Worm (Caenorhabditis elegans) whole organism, L1 larva: ENCODE data around the gene srsx-14.

Experiments
- C16A3.4 ChIP-seq: fragments of 150-350 bp; optimal IDR thresholded peaks from 2 replicates; lab custom pipeline; 2014; ENCODE audit warnings: missing biosample characterization, missing genetic modification characterization
- F16B12.6 ChIP-seq: fragments of 150-350 bp; optimal IDR thresholded peaks from 2 replicates; lab custom pipeline; 2014; ENCODE audit warnings: missing biosample characterization, missing genetic modification characterization
- Y116A8C.19 ChIP-seq: sonication (generic microtip); optimal IDR thresholded peaks from 2 replicates; lab custom pipeline; 2016; ENCODE audit warnings: missing compliant biosample characterization, missing genetic modification characterization, borderline replicate concordance
- alr-1 ChIP-seq: fragments of 200-800 bp; sonication (Bioruptor generic); optimal IDR thresholded peaks from 2 replicates; lab custom pipeline; 2018; ENCODE audit warnings: borderline replicate concordance, mild to moderate bottlenecking, missing genetic modification characterization, missing compliant biosample characterization
- ama-1 ChIP-seq: fragments of 150-350 bp; optimal IDR thresholded peaks from 2 replicates; lab custom pipeline; 2014
- ceh-63 ChIP-seq: fragments of 200-800 bp; sonication (Bioruptor generic); optimal IDR thresholded peaks from 2 replicates; lab custom pipeline; 2018; ENCODE audit warnings: mild to moderate bottlenecking, missing genetic modification characterization, missing compliant biosample characterization
- ceh-88 ChIP-seq: fragments of 200-800 bp; sonication (Bioruptor generic); IDR thresholded peaks from 2 replicates; pipeline ENCODE4 v1.3.6; 2022; ENCODE audit warnings: missing genetic modification characterization, missing compliant biosample characterization
- ceh-90 ChIP-seq: sonication (generic microtip); optimal IDR thresholded peaks from 2 replicates; lab custom pipeline; 2016; ENCODE audit warnings: missing genetic modification characterization, missing compliant biosample characterization
- ces-1 ChIP-seq: fragments of 150-350 bp; optimal IDR thresholded peaks from 2 replicates; lab custom pipeline; 2014; ENCODE audit warnings: missing biosample characterization, missing genetic modification reagents, missing genetic modification characterization
- dpl-1 ChIP-seq, 3 experiments: fragments of 150-350 bp in 2 of 3; sonication (generic microtip) in 1 of 3; optimal IDR thresholded peaks; 2 replicates each; lab custom pipeline; 2014 to 2017; ENCODE audit warnings: missing biosample characterization in 3 of 3, missing genetic modification characterization in 3 of 3, missing genetic modification reagents in 3 of 3
- egl-13 ChIP-seq: sonication (generic microtip); optimal IDR thresholded peaks from 2 replicates; lab custom pipeline; 2016; ENCODE audit warnings: missing genotype, missing genetic modification reagents, missing genetic modification characterization, missing compliant biosample characterization
- elt-3 ChIP-seq, 6 experiments: fragments of 150-350 bp in 1 of 6; sonication (generic microtip); optimal IDR thresholded peaks; 2 replicates each; lab custom pipeline; 2017 to 2018; ENCODE audit warnings: missing biosample characterization in 6 of 6, missing genetic modification characterization in 6 of 6, inconsistent platforms in 1 of 6
- fkh-10 ChIP-seq: sonication (generic microtip); optimal IDR thresholded peaks from 2 replicates; lab custom pipeline; 2017; ENCODE audit warnings: missing biosample characterization, missing genetic modification reagents, missing genetic modification characterization
- hlh-17 ChIP-seq: fragments of 200-800 bp; sonication (Bioruptor generic); optimal IDR thresholded peaks from 2 replicates; lab custom pipeline; 2018; ENCODE audit warnings: missing genetic modification characterization, mild to moderate bottlenecking, missing compliant biosample characterization, moderate library complexity, borderline replicate concordance
- hpl-2 ChIP-seq: fragments of 150-350 bp; optimal IDR thresholded peaks from 2 replicates; lab custom pipeline; 2014; ENCODE audit warnings: missing biosample characterization, missing genetic modification reagents, missing genetic modification characterization
- irx-1 ChIP-seq: sonication (generic microtip); optimal IDR thresholded peaks from 2 replicates; lab custom pipeline; 2016; ENCODE audit warnings: missing genetic modification characterization, missing compliant biosample characterization
- isw-1 ChIP-seq: fragments of 200-800 bp; sonication (Bioruptor generic); IDR thresholded peaks from 2 replicates; pipeline ENCODE4 v1.3.6; 2022; ENCODE audit warnings: missing genetic modification characterization, missing compliant biosample characterization
- jun-1 ChIP-seq: fragments of 150-350 bp; optimal IDR thresholded peaks from 2 replicates; lab custom pipeline; 2014; ENCODE audit warnings: missing biosample characterization, missing genetic modification reagents, missing genetic modification characterization
- lin-13 ChIP-seq: fragments of 150-350 bp; optimal IDR thresholded peaks from 2 replicates; lab custom pipeline; 2014; ENCODE audit warnings: missing biosample characterization, missing genetic modification reagents, missing genetic modification characterization
- lin-14 ChIP-seq: fragments of 200-800 bp; sonication (Bioruptor generic); optimal IDR thresholded peaks from 2 replicates; lab custom pipeline; 2018; ENCODE audit warnings: mild to moderate bottlenecking, missing genetic modification characterization, moderate library complexity, missing compliant biosample characterization
- lsy-2 ChIP-seq, 2 experiments: fragments of 150-350 bp; optimal IDR thresholded peaks; 2 replicates each; lab custom pipeline; 2014; ENCODE audit warnings: missing biosample characterization in 2 of 2, missing genetic modification characterization in 2 of 2
- mab-9 ChIP-seq: fragments of 200-800 bp; sonication (Bioruptor generic); IDR thresholded peaks from 2 replicates; pipeline ENCODE4 v1.3.6; 2022; ENCODE audit warnings: missing genetic modification reagents, missing genetic modification characterization, missing compliant biosample characterization
- mef-2 ChIP-seq: fragments of 150-350 bp; optimal IDR thresholded peaks from 2 replicates; lab custom pipeline; 2014; ENCODE audit warnings: missing biosample characterization, missing genetic modification characterization
- mep-1 ChIP-seq: fragments of 150-350 bp; optimal IDR thresholded peaks from 2 replicates; lab custom pipeline; 2014; ENCODE audit warnings: missing biosample characterization, missing genetic modification characterization
- nhr-11 ChIP-seq: fragments of 150-350 bp; optimal IDR thresholded peaks from 2 replicates; lab custom pipeline; 2014; ENCODE audit warnings: missing biosample characterization, missing genetic modification characterization
- nhr-19 ChIP-seq: fragments of 200-800 bp; sonication (Bioruptor generic); conservative IDR thresholded peaks from 2 replicates; pipeline ENCODE4 v1.3.6; 2022; ENCODE audit warnings: missing genetic modification characterization, missing compliant biosample characterization
- nhr-20 ChIP-seq: sonication (generic microtip); optimal IDR thresholded peaks from 2 replicates; lab custom pipeline; 2016; ENCODE audit warnings: mild to moderate bottlenecking, missing genetic modification characterization, missing compliant biosample characterization
- nhr-237 ChIP-seq: fragments of 150-350 bp; optimal IDR thresholded peaks from 2 replicates; lab custom pipeline; 2014; ENCODE audit warnings: missing biosample characterization, missing genetic modification characterization
- nhr-71 ChIP-seq: sonication (generic microtip); optimal IDR thresholded peaks from 2 replicates; lab custom pipeline; 2016; ENCODE audit warnings: mild to moderate bottlenecking, missing genetic modification characterization, moderate library complexity, missing compliant biosample characterization
- nhr-76 ChIP-seq: sonication (generic microtip); optimal IDR thresholded peaks from 2 replicates; lab custom pipeline; 2017; ENCODE audit warnings: missing biosample characterization, missing genetic modification characterization
- nhr-77 ChIP-seq: fragments of 150-350 bp; optimal IDR thresholded peaks from 2 replicates; lab custom pipeline; 2014; ENCODE audit warnings: missing biosample characterization, missing genetic modification characterization
- nhr-84 ChIP-seq: sonication (generic microtip); optimal IDR thresholded peaks from 2 replicates; lab custom pipeline; 2017; ENCODE audit warnings: missing biosample characterization, missing genetic modification characterization
- nhr-90 ChIP-seq: sonication (generic microtip); optimal IDR thresholded peaks from 2 replicates; lab custom pipeline; 2016; ENCODE audit warnings: mild to moderate bottlenecking, missing genetic modification characterization, missing compliant biosample characterization; ENCODE audit not compliant: poor library complexity
- rnt-1 ChIP-seq: sonication (generic microtip); optimal IDR thresholded peaks from 2 replicates; lab custom pipeline; 2016; ENCODE audit warnings: mild to moderate bottlenecking, missing genetic modification characterization, moderate library complexity, missing compliant biosample characterization
- snpc-4 ChIP-seq: fragments of 150-350 bp; optimal IDR thresholded peaks from 2 replicates; lab custom pipeline; 2014; ENCODE audit warnings: missing biosample characterization, missing genetic modification characterization
- tbx-2 ChIP-seq: sonication (generic microtip); optimal IDR thresholded peaks from 2 replicates; lab custom pipeline; 2016; ENCODE audit warnings: missing genetic modification characterization, missing compliant biosample characterization
- unc-86 ChIP-seq: sonication (generic microtip); optimal IDR thresholded peaks from 2 replicates; lab custom pipeline; 2016; ENCODE audit warnings: missing genetic modification characterization, missing compliant biosample characterization
- unc-98 ChIP-seq: fragments of 200-800 bp; sonication (Bioruptor generic); IDR thresholded peaks from 2 replicates; pipeline ENCODE4 v1.3.6; 2022; ENCODE audit warnings: missing genetic modification characterization, missing compliant biosample characterization
- xbp-1 ChIP-seq: sonication (generic microtip); optimal IDR thresholded peaks from 2 replicates; lab custom pipeline; 2016; ENCODE audit warnings: missing genetic modification characterization, missing compliant biosample characterization
- zag-1 ChIP-seq: fragments of 150-350 bp; optimal IDR thresholded peaks from 2 replicates; lab custom pipeline; 2014; ENCODE audit warnings: missing biosample characterization, missing genetic modification characterization

Gene srsx-14

ce11 chrIV:5604465-5604864 is 22.5 kb downstream of the srsx-14 start (continued):
- TF ChIP-seq ces-1 (no peak), dpl-1 (GFP tag; optimal IDR thresholded peaks at IDR 0.05; lab: Kevin White, UChicago) (peak in 2 of 3 experiments; percentile 16 to 27), snpc-4 (tag; lab: Kevin White, UChicago) (peak; percentile 51), mep-1 (tag; lab: Kevin White, UChicago) (peak; percentile 61), nhr-90 (tag; lab: Kevin White, UChicago) (peak; percentile 56), ceh-90 (tag; lab: Kevin White, UChicago) (no peak), lin-14 (peak; percentile 93), rnt-1 (tag; lab: Kevin White, UChicago) (peak; percentile 14), unc-98 (GFP tag; lab: Robert Waterston, UW) (no peak), nhr-11 (peak; percentile 55), F16B12.6 (tag; lab: Kevin White, UChicago) (no peak), nhr-84 (tag; lab: Kevin White, UChicago) (no peak), tbx-2 (tag; lab: Kevin White, UChicago) (peak; percentile 72), jun-1 (tag; lab: Kevin White, UChicago) (peak; percentile 27), lin-13 (GFP tag; lab: Kevin White, UChicago) (no peak), mab-9 (GFP tag; lab: Robert Waterston, UW) (peak; percentile 33; the same call in 1 of the 2 replicates), nhr-76 (tag; lab: Kevin White, UChicago) (no peak), zag-1 (tag; lab: Kevin White, UChicago) (no peak), elt-3 (tag; optimal IDR thresholded peaks at IDR 0.05; lab: Kevin White, UChicago) (no peak), nhr-237 (tag; lab: Kevin White, UChicago) (peak; percentile 2), hpl-2 (GFP tag; lab: Kevin White, UChicago) (no peak), ama-1 (lab: Kevin White, UChicago) (no peak), nhr-20 (tag; lab: Kevin White, UChicago) (peak; percentile 77), egl-13 (tag; lab: Kevin White, UChicago) (peak; percentile 73), ceh-88 (GFP tag; lab: Robert Waterston, UW) (0 out of 2 replicates have a peak, but pooled peaks have one; percentile 27), nhr-19 (GFP tag; lab: Robert Waterston, UW) (peak; percentile 52), fkh-10 (peak; percentile 26), hlh-17 (GFP tag; lab: Kevin White, UChicago) (no peak), irx-1 (tag; lab: Kevin White, UChicago) (peak; percentile 89), isw-1 (GFP tag; lab: Robert Waterston, UW) (peak; percentile 5; the same call in 1 of the 2 replicates), unc-86 (tag; lab: Kevin White, UChicago) (no peak), C16A3.4 (tag; lab: Kevin White, UChicago) (peak; percentile 72)

- 0 out of 2 replicates have a peak, but pooled peaks have one; percentile 42 for TF ChIP-seq mab-9 (GFP tag; lab: Robert Waterston, UW)
- peak; percentile 35 for TF ChIP-seq tbx-2 (tag; lab: Kevin White, UChicago)
- TF ChIP-seq ceh-63 = no peak
- no peak for TF ChIP-seq alr-1 (tag; lab: Kevin White, UChicago)
- peak; percentile 40 for TF ChIP-seq nhr-71
- no peak for TF ChIP-seq isw-1 (GFP tag; lab: Robert Waterston, UW)
- peak in 1 of 2 experiments; percentile 11 for TF ChIP-seq lsy-2 (tag; optimal IDR thresholded peaks at IDR 0.05; lab: Kevin White, UChicago)
- TF ChIP-seq lin-14 = peak; percentile 49
- no peak for TF ChIP-seq xbp-1
- TF ChIP-seq Y116A8C.19 (tag; lab: Kevin White, UChicago) = no peak
- TF ChIP-seq mef-2 = no peak
- peak; percentile 43 for TF ChIP-seq nhr-77 (tag; lab: Kevin White, UChicago)
- peak; percentile 7 for TF ChIP-seq jun-1 (tag; lab: Kevin White, UChicago)
- TF ChIP-seq, all 84 proteins: peak for 7
Measured at ce11 chrIV:5603321-5603720, 23.6 kb downstream of the srsx-14 start.
